Fruit fly (Drosophila melanogaster): ENCODE results near the gene Tl.
A peak's percentile ranks its signal among the peaks of the same experiment; 100 is the strongest.

Gene Tl

DNA sequence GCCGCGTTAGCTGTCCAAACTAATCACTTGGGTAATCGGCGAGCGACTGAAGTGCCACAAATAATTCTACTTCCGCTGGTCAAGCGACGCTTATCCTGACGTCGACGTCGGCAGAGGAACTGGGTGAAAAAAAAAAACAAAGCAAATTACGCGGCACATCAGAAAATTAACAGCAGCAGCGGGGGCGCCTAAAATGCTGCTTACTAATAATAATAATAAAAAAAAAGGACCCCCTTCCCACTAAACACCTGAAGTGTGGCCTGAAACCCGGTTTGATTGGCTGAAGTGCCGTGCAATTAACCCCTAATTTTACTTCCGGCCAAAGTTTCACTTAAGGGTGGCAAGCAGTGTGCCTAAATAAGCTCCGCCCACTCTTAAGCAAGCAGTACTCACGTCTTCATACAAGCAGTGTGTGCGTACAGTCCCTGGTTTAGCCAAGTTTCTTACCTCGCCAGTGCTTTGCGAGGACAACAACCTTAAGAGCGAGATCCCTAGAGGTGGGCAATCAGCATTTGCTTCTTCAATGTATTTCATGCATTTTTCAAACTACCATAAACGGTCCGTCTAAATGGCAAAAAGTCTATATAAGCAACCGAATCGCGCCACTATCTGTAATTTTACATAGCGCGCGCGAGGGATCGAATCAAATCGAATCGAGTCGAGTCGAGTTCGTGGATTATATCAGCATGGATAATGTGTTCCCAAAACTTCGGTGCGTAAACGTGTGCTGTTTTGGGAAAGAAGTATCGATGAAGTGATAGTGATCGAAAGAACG is 82.5 kb downstream of the Tl start, which contains the start of the genes ro and T48 (continued):
- TF ChIP-seq CG14710 (tag; optimal IDR thresholded peaks at IDR 0.05) = peak; percentile 85
- peak; percentile 68 for TF ChIP-seq CG17829 (tag; optimal IDR thresholded peaks at IDR 0.05)
- no peak for TF ChIP-seq CG3726 (GFP tag; IDR thresholded peaks at IDR 0.05)
- no peak for TF ChIP-seq CG10565 (GFP tag; optimal IDR thresholded peaks at IDR 0.05)
- TF ChIP-seq Lhr (GFP tag; optimal IDR thresholded peaks at IDR 0.05) = peak; percentile 99
- TF ChIP-seq CG15479 (GFP tag; optimal IDR thresholded peaks at IDR 0.05) = peak; percentile 69
- TF ChIP-seq CG18599 (GFP tag; optimal IDR thresholded peaks at IDR 0.05) = peak; percentile 55
- TF ChIP-seq NfI (GFP tag; optimal IDR thresholded peaks at IDR 0.05) = peak; percentile 56
- TF ChIP-seq fd96Cb (tag; optimal IDR thresholded peaks at IDR 0.05) = no peak
- TF ChIP-seq Hsf (GFP tag; optimal IDR thresholded peaks at IDR 0.05) = peak; percentile 61
- peak in 1 of 2 experiments; percentile 9 for TF ChIP-seq bsh (GFP tag; optimal IDR thresholded peaks at IDR 0.05)
- TF ChIP-seq tll (GFP tag; optimal IDR thresholded peaks at IDR 0.05) = no peak
- no peak for TF ChIP-seq jigr1 (GFP tag; IDR thresholded peaks at IDR 0.05)
- peak; percentile 72 for TF ChIP-seq CG6791 (GFP tag; IDR thresholded peaks at IDR 0.05; ENCODE audit: partially characterized antibody)
- TF ChIP-seq fd64A (GFP tag; optimal IDR thresholded peaks at IDR 0.05) = no peak
- TF ChIP-seq CG33213 (GFP tag; optimal IDR thresholded peaks at IDR 0.05) = peak; percentile 98
- TF ChIP-seq CG17385 (GFP tag; optimal IDR thresholded peaks at IDR 0.05) = peak; percentile 53
- peak in 1 of 2 experiments; percentile 76 for TF ChIP-seq Dfd (GFP tag; optimal IDR thresholded peaks at IDR 0.05)
- TF ChIP-seq prd (optimal IDR thresholded peaks at IDR 0.05) = no peak
- no peak; the same call in 2 of the 3 replicates for TF ChIP-seq prd (GFP tag; IDR thresholded peaks at IDR 0.05)
- TF ChIP-seq BtbVII (GFP tag; optimal IDR thresholded peaks at IDR 0.05) = no peak
- TF ChIP-seq CG18476 (GFP tag; optimal IDR thresholded peaks at IDR 0.05) = no peak
- no peak for TF ChIP-seq CG11093 (GFP tag; IDR thresholded peaks at IDR 0.05)
- TF ChIP-seq CG10209 (GFP tag; optimal IDR thresholded peaks at IDR 0.05) = no peak
- TF ChIP-seq CG13775 (GFP tag; optimal IDR thresholded peaks at IDR 0.05) = peak; percentile 54
- TF ChIP-seq CG17912 (GFP tag; optimal IDR thresholded peaks at IDR 0.05) = peak; percentile 63
- peak in 1 of 2 experiments; percentile 33 for TF ChIP-seq Hr78 (GFP tag; optimal IDR thresholded peaks at IDR 0.05)
- no peak for TF ChIP-seq da (GFP tag; optimal IDR thresholded peaks at IDR 0.05)
- no peak for TF ChIP-seq CG1602 (GFP tag; optimal IDR thresholded peaks at IDR 0.05)
- TF ChIP-seq psq (GFP tag; optimal IDR thresholded peaks at IDR 0.05) = peak; percentile 33
- no peak for TF ChIP-seq twi (tag; optimal IDR thresholded peaks at IDR 0.05)
- peak; percentile 61 for TF ChIP-seq Dad (GFP tag; optimal IDR thresholded peaks at IDR 0.05)
- no peak for TF ChIP-seq ham (GFP tag; IDR thresholded peaks at IDR 0.05)
- TF ChIP-seq CG2875 (GFP tag; optimal IDR thresholded peaks at IDR 0.05) = peak; percentile 47
- TF ChIP-seq Mad (GFP tag; optimal IDR thresholded peaks at IDR 0.05) = peak; percentile 70
- peak; percentile 79 for TF ChIP-seq nmo (GFP tag; optimal IDR thresholded peaks at IDR 0.05)
- peak; percentile 65; the same call in 1 of the 3 replicates for TF ChIP-seq CG11560 (tag; IDR thresholded peaks at IDR 0.05)
- 0 out of 2 replicates have a peak, but pooled peaks have one; percentile 41 for TF ChIP-seq CG17328 (GFP tag; IDR thresholded peaks at IDR 0.05)
- TF ChIP-seq vvl (GFP tag; IDR thresholded peaks at IDR 0.05) = peak; percentile 70
- TF ChIP-seq Hmx (GFP tag; optimal IDR thresholded peaks at IDR 0.05) = no peak
- peak; percentile 55 for TF ChIP-seq CG8924 (tag; optimal IDR thresholded peaks at IDR 0.05)
- TF ChIP-seq exex (tag; optimal IDR thresholded peaks at IDR 0.05) = no peak
- TF ChIP-seq CG8281 (tag; optimal IDR thresholded peaks at IDR 0.05) = no peak
- TF ChIP-seq nerfin-1 (tag; optimal IDR thresholded peaks at IDR 0.05) = peak; percentile 25
- no peak for TF ChIP-seq CG7372 (GFP tag; IDR thresholded peaks at IDR 0.05)
- TF ChIP-seq insv (GFP tag; optimal IDR thresholded peaks at IDR 0.05) = peak in 1 of 2 experiments; percentile 74
- peak; percentile 68 for TF ChIP-seq her (GFP tag; optimal IDR thresholded peaks at IDR 0.05)
- peak; percentile 42 for TF ChIP-seq CG13424 (tag; optimal IDR thresholded peaks at IDR 0.05)
